Worm (Caenorhabditis elegans): ENCODE measurements around the gene T19D12.2.

ce11 chrII:6654284-6654683 is 6.9 kb upstream of the T19D12.2 start, which contains the start of gene T19D12.9:
- no peak for TF ChIP-seq unc-62 (GFP tag; optimal IDR thresholded peaks at IDR 0.05)
- TF ChIP-seq B0336.3 (GFP tag; IDR thresholded peaks at IDR 0.05), result no peak
- TF ChIP-seq B0035.1 (tag; optimal IDR thresholded peaks at IDR 0.05), result no peak
- TF ChIP-seq repo-1 (tag; optimal IDR thresholded peaks at IDR 0.05), result no peak
- TF ChIP-seq lin-40 (tag; optimal IDR thresholded peaks at IDR 0.05), result no peak
- TF ChIP-seq Y95B8A.8 (GFP tag; IDR thresholded peaks at IDR 0.05), result no peak
- no peak for TF ChIP-seq lag-1 (GFP tag; IDR thresholded peaks at IDR 0.05)
- no peak for TF ChIP-seq rec-8 (tag; optimal IDR thresholded peaks at IDR 0.05)
- no peak for TF ChIP-seq nhr-90 (tag; optimal IDR thresholded peaks at IDR 0.05)
- TF ChIP-seq ama-1 (optimal IDR thresholded peaks at IDR 0.05), result no peak
- TF ChIP-seq ama-1 (GFP tag; optimal IDR thresholded peaks at IDR 0.05), result no peak
- TF ChIP-seq K11D2.4 (GFP tag; IDR thresholded peaks at IDR 0.05), result no peak
- TF ChIP-seq mcd-1 (GFP tag; IDR thresholded peaks at IDR 0.05), result no peak
- TF ChIP-seq C06A6.2 (GFP tag; conservative IDR thresholded peaks at IDR 0.05), result no peak
- TF ChIP-seq ccch-3 (GFP tag; optimal IDR thresholded peaks at IDR 0.05), result no peak

All from whole organism, young adult.